Worm (Caenorhabditis elegans) whole organism, mixed stage, embryonic: ENCODE data around the gene pho-4.

Experiments
- lin-13 ChIP-seq: fragments of 150-350 bp; optimal IDR thresholded peaks from 2 replicates; lab custom pipeline; 2014; ENCODE audit warnings: missing biosample characterization, missing genetic modification characterization
- pha-4 ChIP-seq: fragments of 150-350 bp; optimal IDR thresholded peaks from 2 replicates; lab custom pipeline; 2018; ENCODE audit warnings: missing biosample characterization, missing genetic modification reagents, missing genetic modification characterization
- unc-62 ChIP-seq: fragments of 150-350 bp; optimal IDR thresholded peaks from 2 replicates; lab custom pipeline; 2014; ENCODE audit warnings: missing biosample characterization, missing genetic modification reagents, missing genetic modification characterization

ce11 chrII:5264650-5265049 lies 26.4 kb upstream of the pho-4 start:
- TF ChIP-seq pha-4 (tag; lab: Kevin White, UChicago) (no peak), lin-13 (tag; lab: Kevin White, UChicago) (no peak), unc-62 (GFP tag; lab: Kevin White, UChicago) (no peak)
